Fruit fly (Drosophila melanogaster) S2 (cell line): ENCODE data around the gene tyf.

ENCODE experiments used
- CG8478 ChIP-seq: fragments of >200 bp; optimal IDR thresholded peaks from 2 replicates; lab custom pipeline; 2018
- CTCF ChIP-seq, 2 experiments: fragments of >200 bp; optimal IDR thresholded peaks; 2 replicates each; lab custom pipeline; 2018

DNA sequence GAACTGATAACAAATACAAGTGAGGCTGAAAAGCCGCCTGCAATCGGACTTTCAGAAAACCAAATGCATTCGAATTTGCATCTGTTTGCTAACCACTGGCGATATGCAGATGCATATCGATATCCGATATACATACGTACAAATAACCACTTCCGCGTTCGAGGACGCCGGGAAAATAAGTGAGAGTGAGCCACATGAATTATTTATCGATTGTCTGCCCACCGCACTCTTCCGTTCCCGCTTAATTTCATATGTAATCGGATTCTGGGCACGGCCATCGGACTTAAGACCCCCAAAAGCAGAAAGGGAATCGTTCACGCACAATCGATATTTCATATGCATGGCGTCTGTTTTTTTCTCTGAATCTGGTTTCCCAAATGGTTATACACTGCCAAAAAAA is 60.9 kb downstream of the tyf start:
- no peak for TF ChIP-seq CTCF (optimal IDR thresholded peaks at IDR 0.05; lab: Kevin White, UChicago)
- TF ChIP-seq CG8478 (lab: Kevin White, UChicago), result no peak
